Worm (Caenorhabditis elegans): ENCODE results near the gene fbxb-95.

fbxb-95 gene

ce11 chrII:1848109-1848508 lies 6.1 kb upstream of the fbxb-95 start, which contains the start of gene fbxb-97:
TSS of gene fbxb-97 (minus strand) at chrII:1848161.
- TF ChIP-seq lir-1 (GFP tag; conservative IDR thresholded peaks at IDR 0.05) (no peak), hmg-1.2 (GFP tag; IDR thresholded peaks at IDR 0.05) (peak; percentile 20; the same call in 1 of the 2 replicates), madf-6 (GFP tag; IDR thresholded peaks at IDR 0.05) (peak; percentile 42; the same call in 1 of the 2 replicates)

- no peak for TF ChIP-seq hlh-26 (GFP tag; conservative IDR thresholded peaks at IDR 0.05)
- TF ChIP-seq dpff-1 (tag; optimal IDR thresholded peaks at IDR 0.05) = no peak
- no peak for TF ChIP-seq unc-62 (GFP tag; optimal IDR thresholded peaks at IDR 0.05)
- TF ChIP-seq cebp-1 (GFP tag; IDR thresholded peaks at IDR 0.05) = no peak
- TF ChIP-seq cebp-1 (tag; optimal IDR thresholded peaks at IDR 0.05) = no peak
- no peak for TF ChIP-seq mxl-1 (tag; optimal IDR thresholded peaks at IDR 0.05)
- TF ChIP-seq mcd-1 (GFP tag; IDR thresholded peaks at IDR 0.05) = no peak
- no peak for TF ChIP-seq ceh-40 (GFP tag; IDR thresholded peaks at IDR 0.05)
- TF ChIP-seq atf-7 (tag; optimal IDR thresholded peaks at IDR 0.05) = no peak
- no peak for TF ChIP-seq zfh-2 (GFP tag; conservative IDR thresholded peaks at IDR 0.05)
- no peak for TF ChIP-seq Y53G8AR.9 (GFP tag; conservative IDR thresholded peaks at IDR 0.05)
- no peak for TF ChIP-seq egl-44 (GFP tag; IDR thresholded peaks at IDR 0.05)
- no peak for TF ChIP-seq K11D2.4 (GFP tag; IDR thresholded peaks at IDR 0.05)
- no peak for TF ChIP-seq B0019.2 (GFP tag; conservative IDR thresholded peaks at IDR 0.05)
- no peak for TF ChIP-seq unc-130 (GFP tag; optimal IDR thresholded peaks at IDR 0.05)
- TF ChIP-seq efl-1 (GFP tag; optimal IDR thresholded peaks at IDR 0.05) = no peak
These were observed 3.9 kb upstream of the fbxb-95 start, which contains the start of gene fbxb-96 for ce11 chrII:1850299-1850698. TSS of gene fbxb-96 (minus strand) at chrII:1850399.

- no peak for TF ChIP-seq cebp-1 (GFP tag; IDR thresholded peaks at IDR 0.05)
- no peak for TF ChIP-seq cebp-1 (tag; optimal IDR thresholded peaks at IDR 0.05)
- no peak for TF ChIP-seq let-607 (tag; optimal IDR thresholded peaks at IDR 0.05)
- no peak for TF ChIP-seq ztf-6 (GFP tag; IDR thresholded peaks at IDR 0.05)
- TF ChIP-seq hlh-12 (tag; optimal IDR thresholded peaks at IDR 0.05) = no peak
- no peak for TF ChIP-seq dox-1 (GFP tag; IDR thresholded peaks at IDR 0.05)
- no peak for TF ChIP-seq bed-1 (GFP tag; IDR thresholded peaks at IDR 0.05)
- no peak for TF ChIP-seq K12H6.12 (tag; optimal IDR thresholded peaks at IDR 0.05)
- TF ChIP-seq nfya-2 (GFP tag; IDR thresholded peaks at IDR 0.05) = no peak
- TF ChIP-seq mxl-1 (tag; optimal IDR thresholded peaks at IDR 0.05) = no peak
- no peak for TF ChIP-seq madf-3 (GFP tag; IDR thresholded peaks at IDR 0.05)
- no peak for TF ChIP-seq sea-2 (GFP tag; IDR thresholded peaks at IDR 0.05)
- TF ChIP-seq madf-10 (tag; optimal IDR thresholded peaks at IDR 0.05) = no peak
- TF ChIP-seq mcd-1 (GFP tag; IDR thresholded peaks at IDR 0.05) = no peak
- TF ChIP-seq akir-1 (GFP tag; optimal IDR thresholded peaks at IDR 0.05) = no peak
- TF ChIP-seq tlf-1 (GFP tag; optimal IDR thresholded peaks at IDR 0.05) = no peak
- no peak for TF ChIP-seq zfh-2 (GFP tag; conservative IDR thresholded peaks at IDR 0.05)
- no peak for TF ChIP-seq ztf-25 (GFP tag; IDR thresholded peaks at IDR 0.05)
- no peak for TF ChIP-seq ceh-100 (GFP tag; IDR thresholded peaks at IDR 0.05)
- no peak for TF ChIP-seq snpc-3.4 (tag; optimal IDR thresholded peaks at IDR 0.05)
- TF ChIP-seq C06A6.2 (GFP tag; conservative IDR thresholded peaks at IDR 0.05) = no peak
These were observed 3.3 kb upstream of the fbxb-95 start, which contains the start of gene C52E2.3 for ce11 chrII:1850840-1851294. TSS of gene C52E2.3 (plus strand) at chrII:1851244.

ce11 chrII:1851716-1852115 lies 2.5 kb upstream of the fbxb-95 start:
- peak; percentile 73 for TF ChIP-seq dox-1 (GFP tag; IDR thresholded peaks at IDR 0.05)
- TF ChIP-seq mcd-1 (GFP tag; IDR thresholded peaks at IDR 0.05) = 0 out of 2 replicates have a peak, but pooled peaks have one; percentile 21
- TF ChIP-seq aptf-3 (GFP tag; IDR thresholded peaks at IDR 0.05) = no peak
- peak; percentile 7 for TF ChIP-seq ztf-26 (tag; optimal IDR thresholded peaks at IDR 0.05)
- TF ChIP-seq ztf-22 (GFP tag; optimal IDR thresholded peaks at IDR 0.05) = peak; percentile 82
- peak; percentile 42 for TF ChIP-seq tbp1 (GFP tag; optimal IDR thresholded peaks at IDR 0.05)
- TF ChIP-seq tbx-9 (tag; optimal IDR thresholded peaks at IDR 0.05; ENCODE audit: borderline replicate concordance) = no peak
- no peak for TF ChIP-seq die-1 (tag; optimal IDR thresholded peaks at IDR 0.05)
- no peak for TF ChIP-seq egl-18 (GFP tag; IDR thresholded peaks at IDR 0.05)
- peak; percentile 91 for TF ChIP-seq nhr-80 (tag; optimal IDR thresholded peaks at IDR 0.05)
- TF ChIP-seq atf-7 (tag; optimal IDR thresholded peaks at IDR 0.05) = peak; percentile 56
- no peak for TF ChIP-seq egrh-3 (GFP tag; IDR thresholded peaks at IDR 0.05)
- TF ChIP-seq nhr-90 (tag; optimal IDR thresholded peaks at IDR 0.05) = no peak
- TF ChIP-seq nfyb-1 (GFP tag; IDR thresholded peaks at IDR 0.05) = peak; percentile 45; the same call in 1 of the 2 replicates
